Worm (Caenorhabditis elegans) whole organism, early embryonic: ENCODE data around the gene math-5.

Experiments used
- B0310.2 ChIP-seq: sonication (generic microtip); optimal IDR thresholded peaks from 2 replicates; lab custom pipeline; 2016; ENCODE audit warnings: mild to moderate bottlenecking, missing genetic modification characterization, missing compliant biosample characterization
- F13C5.2 ChIP-seq: sonication (generic microtip); optimal IDR thresholded peaks from 2 replicates; lab custom pipeline; 2017; ENCODE audit warnings: mild to moderate bottlenecking, missing genetic modification characterization, inconsistent platforms, missing compliant biosample characterization
- aly-1 ChIP-seq: sonication (generic microtip); optimal IDR thresholded peaks from 2 replicates; lab custom pipeline; 2016; ENCODE audit warnings: missing genetic modification characterization, missing compliant biosample characterization
- ama-1 ChIP-seq: fragments of 150-350 bp; optimal IDR thresholded peaks from 2 replicates; lab custom pipeline; 2014
- ceh-13 ChIP-seq: fragments of 200-800 bp; sonication (Bioruptor generic); optimal IDR thresholded peaks from 2 replicates; lab custom pipeline; 2018; ENCODE audit warnings: mild to moderate bottlenecking, missing genetic modification characterization, missing compliant biosample characterization
- ceh-36 ChIP-seq: sonication (generic microtip); optimal IDR thresholded peaks from 2 replicates; lab custom pipeline; 2016; ENCODE audit warnings: missing genetic modification characterization, inconsistent platforms, missing compliant biosample characterization
- ets-7 ChIP-seq: sonication (generic microtip); optimal IDR thresholded peaks from 2 replicates; lab custom pipeline; 2016; ENCODE audit warnings: missing genotype, missing genetic modification characterization, missing compliant biosample characterization
- flt-1 ChIP-seq: fragments of 200-800 bp; sonication (Bioruptor generic); IDR thresholded peaks from 2 replicates; pipeline ENCODE4 v1.3.6; 2022; ENCODE audit warnings: missing genetic modification characterization, missing compliant biosample characterization
- hmbx-1 ChIP-seq: sonication (generic microtip); optimal IDR thresholded peaks from 2 replicates; lab custom pipeline; 2016; ENCODE audit warnings: mild to moderate bottlenecking, missing genetic modification characterization, missing compliant biosample characterization
- hmg-4 ChIP-seq: fragments of 200-800 bp; sonication (Bioruptor generic); optimal IDR thresholded peaks from 2 replicates; lab custom pipeline; 2018; ENCODE audit warnings: mild to moderate bottlenecking, missing genetic modification characterization, missing compliant biosample characterization
- hnd-1 ChIP-seq: sonication (generic microtip); optimal IDR thresholded peaks from 2 replicates; lab custom pipeline; 2016; ENCODE audit warnings: missing genetic modification characterization, missing compliant biosample characterization
- pes-1 ChIP-seq: fragments of 200-800 bp; sonication (Bioruptor generic); IDR thresholded peaks from 2 replicates; pipeline ENCODE4 v1.3.6; 2022; ENCODE audit warnings: missing genetic modification reagents, missing genetic modification characterization, missing compliant biosample characterization
- scrt-1 ChIP-seq: fragments of 200-800 bp; sonication (Bioruptor generic); IDR thresholded peaks from 2 replicates; pipeline ENCODE4 v1.3.6; 2022; ENCODE audit warnings: missing genetic modification characterization, missing compliant biosample characterization
- sea-1 ChIP-seq: fragments of 200-800 bp; sonication (Bioruptor generic); conservative IDR thresholded peaks from 2 replicates; pipeline ENCODE4 v1.3.6; 2022; ENCODE audit warnings: missing genetic modification characterization, missing compliant biosample characterization
- tbx-11 ChIP-seq: fragments of 200-800 bp; sonication (Bioruptor generic); IDR thresholded peaks from 2 replicates; pipeline ENCODE4 v1.3.6; 2022; ENCODE audit warnings: missing genetic modification characterization, missing compliant biosample characterization
- tbx-37 ChIP-seq: fragments of 200-800 bp; sonication (Bioruptor generic); conservative IDR thresholded peaks from 2 replicates; pipeline ENCODE4 v1.3.6; 2022; ENCODE audit warnings: missing genetic modification reagents, missing genetic modification characterization, missing compliant biosample characterization
- tra-4 ChIP-seq: sonication (generic microtip); optimal IDR thresholded peaks from 2 replicates; lab custom pipeline; 2017; ENCODE audit warnings: missing genetic modification characterization, missing compliant biosample characterization

Gene math-5

DNA sequence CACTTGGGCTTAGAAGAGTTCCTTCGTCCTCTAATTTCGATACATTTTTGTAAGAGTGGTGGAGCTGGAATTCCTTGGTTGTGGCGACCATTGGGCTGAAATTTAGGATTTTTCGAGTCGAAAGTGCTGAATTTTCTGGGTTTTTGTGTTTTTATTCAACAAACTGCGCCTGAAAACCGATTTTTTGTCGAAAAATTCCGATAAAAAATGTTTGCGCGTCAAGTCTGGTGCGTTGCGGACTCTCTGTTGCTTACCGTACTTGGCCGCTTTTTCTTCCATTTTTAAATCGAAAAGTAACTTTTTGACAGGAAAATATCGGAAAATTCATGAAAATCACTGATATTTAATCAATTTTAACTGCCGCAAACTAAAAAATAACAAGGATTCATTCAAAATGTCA lies 35.3 kb upstream of the math-5 start, which contains the start of gene bath-4:
Gene bath-4, minus strand, starts transcription at position 101 of the 400 bp plus-strand sequence.
- no peak for TF ChIP-seq tbx-11 (GFP tag; lab: Robert Waterston, UW)
- TF ChIP-seq ama-1 (lab: Kevin White, UChicago), result no peak
- no peak for TF ChIP-seq hmg-4 (GFP tag; lab: Kevin White, UChicago)
- no peak for TF ChIP-seq tra-4 (tag; lab: Kevin White, UChicago)
- no peak for TF ChIP-seq flt-1 (GFP tag; lab: Robert Waterston, UW)
- no peak for TF ChIP-seq hmbx-1 (tag; lab: Kevin White, UChicago)
- TF ChIP-seq hnd-1 (tag; lab: Kevin White, UChicago), result no peak
- no peak for TF ChIP-seq sea-1 (GFP tag; lab: Robert Waterston, UW)
- TF ChIP-seq ceh-36, result no peak
- no peak for TF ChIP-seq ceh-13 (GFP tag; lab: Kevin White, UChicago)
- TF ChIP-seq tbx-37 (GFP tag; lab: Robert Waterston, UW), result no peak
- TF ChIP-seq scrt-1 (GFP tag; lab: Robert Waterston, UW), result no peak
- no peak for TF ChIP-seq B0310.2 (tag; lab: Kevin White, UChicago)
- no peak for TF ChIP-seq pes-1 (GFP tag; lab: Robert Waterston, UW)
- no peak for TF ChIP-seq F13C5.2
- no peak for TF ChIP-seq ets-7 (tag; lab: Kevin White, UChicago)
- no peak for TF ChIP-seq aly-1 (tag; lab: Kevin White, UChicago)

DNA sequence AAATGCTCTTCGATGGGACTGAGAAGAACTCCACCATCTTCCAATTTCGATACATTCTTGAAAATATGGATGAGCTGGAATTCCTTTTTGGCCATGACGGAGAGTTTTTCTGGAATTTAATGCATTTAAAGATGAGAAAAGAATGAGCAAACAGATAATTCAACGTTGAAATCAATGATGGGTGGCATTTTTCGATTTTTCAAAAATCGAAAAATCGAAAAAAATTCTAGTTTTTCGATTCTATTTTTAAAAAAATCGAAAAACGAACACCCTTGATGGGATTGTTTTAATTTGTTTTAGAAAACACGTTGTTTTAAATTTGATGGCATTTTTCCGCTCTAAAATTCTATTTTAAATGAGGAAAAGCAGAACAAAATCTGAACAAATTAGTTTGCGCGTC lies 30.1 kb upstream of the math-5 start, which contains the start of gene math-31:
Gene math-31, minus strand, starts transcription at position 101 of the 400 bp plus-strand sequence.
- TF ChIP-seq scrt-1 (GFP tag; lab: Robert Waterston, UW) (no peak), F13C5.2 (no peak)

DNA sequence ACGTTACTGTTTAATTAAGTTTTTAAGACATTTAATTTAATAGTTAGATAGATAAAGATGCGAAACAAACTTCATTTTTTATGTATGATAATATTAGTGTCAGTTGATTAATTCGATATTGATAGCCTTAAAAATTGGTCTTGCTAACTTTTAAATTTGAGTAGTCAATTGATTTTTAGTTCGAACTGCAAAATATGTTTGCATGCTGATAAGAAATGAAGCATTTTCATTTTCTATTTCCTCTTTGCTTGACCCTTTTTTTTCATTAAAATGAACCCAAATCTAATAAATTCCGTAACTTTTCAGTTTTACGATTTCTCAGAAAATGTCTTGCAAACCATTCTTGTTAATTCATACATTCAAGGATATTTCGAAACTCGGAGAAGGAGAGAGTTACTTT lies 22.5 kb upstream of the math-5 start, which contains the start of gene math-22:
Gene math-22, plus strand, starts transcription at position 301 of the 400 bp plus-strand sequence.
- TF ChIP-seq tbx-11 (GFP tag; lab: Robert Waterston, UW), result no peak

DNA sequence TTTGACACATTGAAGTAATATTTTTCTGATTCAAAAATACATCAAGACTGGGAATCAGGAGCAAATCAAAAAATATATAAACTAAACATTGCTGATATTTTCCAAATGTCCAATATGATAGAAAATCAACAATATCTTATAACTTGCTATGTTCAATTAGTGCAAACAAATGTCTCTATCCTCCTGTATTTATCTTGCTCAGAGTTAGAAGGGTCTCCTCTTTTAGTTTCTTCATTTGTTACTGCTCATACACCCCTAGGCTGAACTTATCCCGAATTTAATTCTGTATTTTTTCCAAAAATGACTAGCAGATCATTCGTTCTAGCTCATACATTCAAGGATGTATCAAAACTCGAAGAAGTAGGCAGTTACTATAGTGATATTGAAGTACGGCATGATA lies 19.4 kb upstream of the math-5 start, which contains the start of gene math-23:
Gene math-23, plus strand, starts transcription at position 301 of the 400 bp plus-strand sequence.
- TF ChIP-seq sea-1 (GFP tag; lab: Robert Waterston, UW) (no peak), aly-1 (tag; lab: Kevin White, UChicago) (no peak), ceh-13 (GFP tag; lab: Kevin White, UChicago) (no peak), flt-1 (GFP tag; lab: Robert Waterston, UW) (no peak), ets-7 (tag; lab: Kevin White, UChicago) (no peak), ama-1 (lab: Kevin White, UChicago) (no peak), tbx-37 (GFP tag; lab: Robert Waterston, UW) (no peak), tbx-11 (GFP tag; lab: Robert Waterston, UW) (no peak), scrt-1 (GFP tag; lab: Robert Waterston, UW) (no peak), B0310.2 (tag; lab: Kevin White, UChicago) (no peak), tra-4 (tag; lab: Kevin White, UChicago) (no peak), hnd-1 (tag; lab: Kevin White, UChicago) (no peak), ceh-36 (no peak), pes-1 (GFP tag; lab: Robert Waterston, UW) (no peak), F13C5.2 (no peak), hmbx-1 (tag; lab: Kevin White, UChicago) (no peak), hmg-4 (GFP tag; lab: Kevin White, UChicago) (no peak)

DNA sequence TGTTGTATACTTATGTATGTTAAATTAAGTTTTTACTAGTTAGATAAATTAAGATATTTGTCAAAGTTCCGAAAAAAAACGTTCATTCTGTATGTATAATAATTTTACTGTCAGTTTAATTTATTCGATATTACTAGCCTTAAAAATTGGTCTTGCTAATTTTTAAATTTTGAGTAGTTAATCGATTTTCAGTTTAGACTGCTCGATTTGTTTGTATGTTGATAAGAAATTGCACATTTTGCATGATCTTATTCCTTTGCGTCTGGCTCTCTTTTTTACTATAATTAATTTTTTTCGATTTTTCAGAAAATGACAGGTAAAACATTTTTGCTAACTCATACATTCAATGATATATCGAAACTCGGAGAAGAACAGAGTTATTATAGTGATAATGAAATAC lies 17.3 kb upstream of the math-5 start, which contains the start of gene math-24:
Gene math-24, plus strand, starts transcription at position 301 of the 400 bp plus-strand sequence.
- no peak for TF ChIP-seq scrt-1 (GFP tag; lab: Robert Waterston, UW)
- TF ChIP-seq flt-1 (GFP tag; lab: Robert Waterston, UW), result no peak
- no peak for TF ChIP-seq pes-1 (GFP tag; lab: Robert Waterston, UW)
- no peak for TF ChIP-seq sea-1 (GFP tag; lab: Robert Waterston, UW)
- no peak for TF ChIP-seq aly-1 (tag; lab: Kevin White, UChicago)
- no peak for TF ChIP-seq ama-1 (lab: Kevin White, UChicago)
- TF ChIP-seq ceh-36, result no peak
- TF ChIP-seq tra-4 (tag; lab: Kevin White, UChicago), result no peak
- no peak for TF ChIP-seq F13C5.2
- TF ChIP-seq hnd-1 (tag; lab: Kevin White, UChicago), result no peak
- TF ChIP-seq ceh-13 (GFP tag; lab: Kevin White, UChicago), result no peak
- no peak for TF ChIP-seq tbx-37 (GFP tag; lab: Robert Waterston, UW)
- no peak for TF ChIP-seq ets-7 (tag; lab: Kevin White, UChicago)
- TF ChIP-seq tbx-11 (GFP tag; lab: Robert Waterston, UW), result no peak
- TF ChIP-seq B0310.2 (tag; lab: Kevin White, UChicago), result no peak
- TF ChIP-seq hmg-4 (GFP tag; lab: Kevin White, UChicago), result no peak
- TF ChIP-seq hmbx-1 (tag; lab: Kevin White, UChicago), result no peak

- no peak for TF ChIP-seq hmg-4 (GFP tag; lab: Kevin White, UChicago)
- TF ChIP-seq ets-7 (tag; lab: Kevin White, UChicago), result no peak
- TF ChIP-seq hmbx-1 (tag; lab: Kevin White, UChicago), result no peak
- TF ChIP-seq ceh-13 (GFP tag; lab: Kevin White, UChicago), result no peak
- TF ChIP-seq hnd-1 (tag; lab: Kevin White, UChicago), result no peak
- TF ChIP-seq aly-1 (tag; lab: Kevin White, UChicago), result no peak
- no peak for TF ChIP-seq tbx-37 (GFP tag; lab: Robert Waterston, UW)
- no peak for TF ChIP-seq B0310.2 (tag; lab: Kevin White, UChicago)
- no peak for TF ChIP-seq scrt-1 (GFP tag; lab: Robert Waterston, UW)
- TF ChIP-seq sea-1 (GFP tag; lab: Robert Waterston, UW), result no peak
Observed at ce11 chrII:1897936-1898335, 15.3 kb upstream of the math-5 start, which contains the start of gene C46F9.6. Gene C46F9.6, plus strand, starts transcription at chrII:1898236.

ce11 chrII:1895762-1896161 lies 13.2 kb upstream of the math-5 start, which contains the start of gene math-25:
Gene math-25, plus strand, starts transcription at chrII:1896062.
- TF ChIP-seq tbx-11 (GFP tag; lab: Robert Waterston, UW) (no peak), pes-1 (GFP tag; lab: Robert Waterston, UW) (no peak), tbx-37 (GFP tag; lab: Robert Waterston, UW) (no peak), ceh-13 (GFP tag; lab: Kevin White, UChicago) (no peak), aly-1 (tag; lab: Kevin White, UChicago) (no peak), tra-4 (tag; lab: Kevin White, UChicago) (no peak)
